Worm (Caenorhabditis elegans) whole organism, L1 larva: Measurements from ENCODE around the gene sahd-1.

Experiments used
- ceh-82 ChIP-seq, 3 experiments: fragments of 150-350 bp in 1 of 3; sonication (generic microtip) in 2 of 3; optimal IDR thresholded peaks; 2 replicates each; lab custom pipeline; 2014 to 2017; ENCODE audit warnings: missing biosample characterization in 3 of 3, missing genetic modification characterization in 3 of 3
- egl-27 ChIP-seq, 2 experiments: fragments of 150-350 bp in 1 of 2; sonication (generic microtip); optimal IDR thresholded peaks; 3 replicates each; lab custom pipeline; 2017 to 2018; ENCODE audit warnings: missing biosample characterization in 2 of 2, missing genetic modification characterization in 2 of 2, missing genetic modification reagents in 2 of 2
- lsy-2 ChIP-seq, 2 experiments: fragments of 150-350 bp; optimal IDR thresholded peaks; 2 replicates each; lab custom pipeline; 2014; ENCODE audit warnings: missing biosample characterization in 2 of 2, missing genetic modification characterization in 2 of 2
- nhr-28 ChIP-seq: fragments of 150-350 bp; optimal IDR thresholded peaks from 2 replicates; lab custom pipeline; 2014; ENCODE audit warnings: missing biosample characterization, missing genetic modification characterization
- pqm-1 ChIP-seq: sonication (generic microtip); optimal IDR thresholded peaks from 3 replicates; lab custom pipeline; 2017; ENCODE audit warnings: missing biosample characterization, missing genetic modification characterization
- ztf-11 ChIP-seq, 2 experiments: sonication (generic microtip); optimal IDR thresholded peaks; 2 replicates each; lab custom pipeline; 2016 to 2017; ENCODE audit warnings: missing genetic modification characterization in 2 of 2, missing biosample characterization in 1 of 2, missing compliant biosample characterization in 1 of 2

- TF ChIP-seq pqm-1 (tag; lab: Kevin White, UChicago) (no peak), egl-27 (tag; optimal IDR thresholded peaks at IDR 0.05; lab: Kevin White, UChicago) (no peak), ztf-11 (tag; optimal IDR thresholded peaks at IDR 0.05; lab: Kevin White, UChicago) (no peak), nhr-28 (tag; lab: Kevin White, UChicago) (no peak), lsy-2 (tag; optimal IDR thresholded peaks at IDR 0.05; lab: Kevin White, UChicago) (no peak), ceh-82 (tag; optimal IDR thresholded peaks at IDR 0.05; lab: Kevin White, UChicago) (no peak)
These were observed 41.7 kb upstream of the sahd-1 start, which contains the start of gene ins-11 for ce11 chrII:5556431-5556830.
